Worm (Caenorhabditis elegans): ENCODE results near the gene C11G10.1.

- TF ChIP-seq ama-1 (optimal IDR thresholded peaks at IDR 0.05) (no peak), C08G9.2 (tag; optimal IDR thresholded peaks at IDR 0.05) (peak; percentile 39), hlh-13 (GFP tag; optimal IDR thresholded peaks at IDR 0.05) (no peak), pha-2 (tag; optimal IDR thresholded peaks at IDR 0.05) (no peak), ceh-31 (tag; optimal IDR thresholded peaks at IDR 0.05) (peak; percentile 91), ttx-3 (tag; optimal IDR thresholded peaks at IDR 0.05) (no peak), pqm-1 (tag; optimal IDR thresholded peaks at IDR 0.05) (no peak), K09A11.1 (tag; optimal IDR thresholded peaks at IDR 0.05; ENCODE audit: insufficient read depth) (no peak)
Measured at ce11 chrX:15188986-15189675, 30.6 kb upstream of the C11G10.1 start.
